Fruit fly (Drosophila melanogaster): ENCODE results near the gene Smn.
A peak's percentile ranks its signal among the peaks of the same experiment; 100 is the strongest.

Gene Smn

dm6 chr3L:16582678-16583315, 1.4 kb upstream of the Smn start, which contains the start of gene Rpn12 (continued):
- TF ChIP-seq Sry-δ (GFP tag; optimal IDR thresholded peaks at IDR 0.05) = peak; percentile 90
- TF ChIP-seq Atf3 (GFP tag; optimal IDR thresholded peaks at IDR 0.05) = no peak
- TF ChIP-seq hbn (GFP tag; IDR thresholded peaks at IDR 0.05; ENCODE audit: partially characterized antibody) = peak; percentile 82
- TF ChIP-seq ems (GFP tag; optimal IDR thresholded peaks at IDR 0.05) = no peak
- TF ChIP-seq gem (tag; optimal IDR thresholded peaks at IDR 0.05) = peak; percentile 48
- TF ChIP-seq CG16779 (GFP tag; IDR thresholded peaks at IDR 0.05) = no peak
- TF ChIP-seq Med (GFP tag) = peak; percentile 76
- peak; percentile 22 for TF ChIP-seq CG12155 (GFP tag; optimal IDR thresholded peaks at IDR 0.05)
- no peak for TF ChIP-seq Dip2 (GFP tag; IDR thresholded peaks at IDR 0.05)
- TF ChIP-seq CG8478 (optimal IDR thresholded peaks at IDR 0.05) = no peak
- TF ChIP-seq da (GFP tag; optimal IDR thresholded peaks at IDR 0.05) = no peak
- no peak for TF ChIP-seq danr (GFP tag; IDR thresholded peaks at IDR 0.05)
- TF ChIP-seq maf-S (GFP tag; optimal IDR thresholded peaks at IDR 0.05) = no peak
- no peak for TF ChIP-seq cas (GFP tag; IDR thresholded peaks at IDR 0.05)
- peak; percentile 8 for TF ChIP-seq Hmr (GFP tag; optimal IDR thresholded peaks at IDR 0.05)
- TF ChIP-seq CHES-1-like (GFP tag; optimal IDR thresholded peaks at IDR 0.05) = peak; percentile 36
- TF ChIP-seq CG5180 (GFP tag; optimal IDR thresholded peaks at IDR 0.05) = no peak
- peak; percentile 39 for TF ChIP-seq CG13775 (GFP tag; optimal IDR thresholded peaks at IDR 0.05)
- TF ChIP-seq trem (tag; optimal IDR thresholded peaks at IDR 0.05) = peak; percentile 64
- TF ChIP-seq CG11085 (GFP tag; IDR thresholded peaks at IDR 0.05) = no peak
- no peak for TF ChIP-seq CG2199 (GFP tag; IDR thresholded peaks at IDR 0.05)
- TF ChIP-seq CG11093 (GFP tag; IDR thresholded peaks at IDR 0.05) = no peak
- no peak for TF ChIP-seq Sin3A (optimal IDR thresholded peaks at IDR 0.05)
- TF ChIP-seq sc (optimal IDR thresholded peaks at IDR 0.05) = no peak
- TF ChIP-seq sc (GFP tag; optimal IDR thresholded peaks at IDR 0.05) = no peak
- peak; percentile 10 for TF ChIP-seq Camta (GFP tag; optimal IDR thresholded peaks at IDR 0.05)
- TF ChIP-seq D (optimal IDR thresholded peaks at IDR 0.05) = no peak
- no peak for TF ChIP-seq D (GFP tag; optimal IDR thresholded peaks at IDR 0.05)
- TF ChIP-seq CG2202 (tag; optimal IDR thresholded peaks at IDR 0.05) = no peak
- peak; percentile 7 for TF ChIP-seq Hsf (GFP tag; optimal IDR thresholded peaks at IDR 0.05)
- no peak for TF ChIP-seq luna (GFP tag; optimal IDR thresholded peaks at IDR 0.05)
- peak; percentile 5 for TF ChIP-seq Hr3 (GFP tag; optimal IDR thresholded peaks at IDR 0.05)
- no peak for TF ChIP-seq CG14441 (GFP tag; IDR thresholded peaks at IDR 0.05)
- TF ChIP-seq Scr (GFP tag; IDR thresholded peaks at IDR 0.05; ENCODE audit: partially characterized antibody) = peak; percentile 85
- no peak for TF ChIP-seq corto (GFP tag; optimal IDR thresholded peaks at IDR 0.05)
- no peak for TF ChIP-seq chn (GFP tag; optimal IDR thresholded peaks at IDR 0.05)
- TF ChIP-seq Hey (tag; optimal IDR thresholded peaks at IDR 0.05) = no peak
- no peak for TF ChIP-seq CG33213 (GFP tag; optimal IDR thresholded peaks at IDR 0.05)
- no peak for TF ChIP-seq Hr39 (optimal IDR thresholded peaks at IDR 0.05)
- TF ChIP-seq bbx (GFP tag; IDR thresholded peaks at IDR 0.05; ENCODE audit: partially characterized antibody) = peak; percentile 82
- TF ChIP-seq Sry-β (GFP tag; optimal IDR thresholded peaks at IDR 0.05) = no peak
- peak; percentile 59 for TF ChIP-seq CG10147 (GFP tag; optimal IDR thresholded peaks at IDR 0.05)
- 0 out of 2 replicates have a peak, but pooled peaks have one; percentile 20 for TF ChIP-seq CG7372 (GFP tag; IDR thresholded peaks at IDR 0.05)
- peak; percentile 43 for TF ChIP-seq CG13624 (GFP tag; optimal IDR thresholded peaks at IDR 0.05)
- peak; percentile 51 for TF ChIP-seq inv (GFP tag; IDR thresholded peaks at IDR 0.05; ENCODE audit: partially characterized antibody)
- TF ChIP-seq pfk (GFP tag; optimal IDR thresholded peaks at IDR 0.05) = no peak
- no peak for TF ChIP-seq prd (optimal IDR thresholded peaks at IDR 0.05)
- TF ChIP-seq prd (GFP tag; IDR thresholded peaks at IDR 0.05) = no peak
- no peak for TF ChIP-seq fd102C (GFP tag; optimal IDR thresholded peaks at IDR 0.05)
- TF ChIP-seq CG3163 (GFP tag; optimal IDR thresholded peaks at IDR 0.05) = no peak
- TF ChIP-seq CG34422 (GFP tag; IDR thresholded peaks at IDR 0.05) = no peak
- TF ChIP-seq E2f1 (GFP tag; IDR thresholded peaks at IDR 0.05) = no peak
- TF ChIP-seq sim (GFP tag; IDR thresholded peaks at IDR 0.05) = no peak

Data from whole organism, embryonic.